Worm (Caenorhabditis elegans) whole organism, mixed stage, embryonic: ENCODE results near the gene prp-18.

ENCODE experiments used
- ceh-83 ChIP-seq: fragments of 200-800 bp; sonication (Bioruptor generic); optimal IDR thresholded peaks from 2 replicates; lab custom pipeline; 2018; ENCODE audit warnings: mild to moderate bottlenecking, missing genetic modification characterization, missing compliant biosample characterization
- ces-1 ChIP-seq: fragments of 150-350 bp; optimal IDR thresholded peaks from 2 replicates; lab custom pipeline; 2014; ENCODE audit warnings: missing biosample characterization, missing genetic modification reagents, missing genetic modification characterization
- drap-1 ChIP-seq: fragments of 200-800 bp; sonication (Bioruptor generic); optimal IDR thresholded peaks from 3 replicates; lab custom pipeline; 2018; ENCODE audit warnings: mild to moderate bottlenecking, missing genetic modification characterization, missing compliant biosample characterization
- elt-1 ChIP-seq: sonication (generic microtip); optimal IDR thresholded peaks from 2 replicates; lab custom pipeline; 2017; ENCODE audit warnings: missing genetic modification characterization, mild to moderate bottlenecking, missing compliant biosample characterization, antibody characterized with exemption, moderate library complexity, borderline replicate concordance; ENCODE audit not compliant: insufficient read depth
- elt-3 ChIP-seq: fragments of 150-350 bp; optimal IDR thresholded peaks from 2 replicates; lab custom pipeline; 2014; ENCODE audit warnings: missing biosample characterization, missing genetic modification characterization
- lin-13 ChIP-seq: fragments of 150-350 bp; optimal IDR thresholded peaks from 2 replicates; lab custom pipeline; 2014; ENCODE audit warnings: missing biosample characterization, missing genetic modification characterization
- mep-1 ChIP-seq: fragments of 150-350 bp; optimal IDR thresholded peaks from 2 replicates; lab custom pipeline; 2017; ENCODE audit warnings: missing biosample characterization, missing genetic modification reagents, missing genetic modification characterization, inconsistent platforms
- nhr-12 ChIP-seq: fragments of 150-350 bp; optimal IDR thresholded peaks from 2 replicates; lab custom pipeline; 2014; ENCODE audit warnings: missing biosample characterization, missing genetic modification characterization
- nhr-28 ChIP-seq: fragments of 150-350 bp; optimal IDR thresholded peaks from 2 replicates; lab custom pipeline; 2014; ENCODE audit warnings: missing biosample characterization, missing genetic modification characterization
- sptf-1 ChIP-seq: sonication (generic microtip); optimal IDR thresholded peaks from 2 replicates; lab custom pipeline; 2017; ENCODE audit warnings: mild to moderate bottlenecking, missing genetic modification characterization, moderate library complexity, missing compliant biosample characterization
- unc-62 ChIP-seq: fragments of 150-350 bp; optimal IDR thresholded peaks from 2 replicates; lab custom pipeline; 2014; ENCODE audit warnings: missing biosample characterization, missing genetic modification reagents, missing genetic modification characterization
- ztf-11 ChIP-seq: fragments of 150-350 bp; optimal IDR thresholded peaks from 2 replicates; lab custom pipeline; 2014; ENCODE audit warnings: missing biosample characterization, missing genetic modification characterization

DNA sequence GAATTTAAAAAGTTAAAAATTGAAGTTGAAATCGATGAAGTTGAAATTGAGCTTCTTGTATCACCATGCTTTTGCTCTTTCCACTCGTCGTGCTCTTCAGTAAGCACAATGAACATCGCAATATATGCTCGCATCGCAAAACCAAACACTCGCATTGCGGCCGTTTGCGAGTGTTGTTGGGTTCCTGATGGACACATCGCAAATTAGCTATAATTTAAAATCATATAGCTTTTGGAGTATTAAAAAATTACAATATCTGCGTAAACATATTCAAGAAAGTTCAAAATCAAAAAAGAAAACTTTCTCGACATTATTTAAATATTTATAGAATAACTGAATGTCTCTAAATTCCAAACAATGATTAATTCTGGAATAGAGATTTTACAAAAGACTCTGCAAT, 42.1 kb downstream of the prp-18 start, which contains the start of gene K07F5.17:
- no peak for TF ChIP-seq elt-3 (tag; lab: Kevin White, UChicago)
- TF ChIP-seq lin-13 (tag; lab: Kevin White, UChicago) = no peak
- no peak for TF ChIP-seq ztf-11 (tag; lab: Kevin White, UChicago)
- no peak for TF ChIP-seq drap-1
- TF ChIP-seq unc-62 = no peak
- TF ChIP-seq nhr-28 (tag; lab: Kevin White, UChicago) = no peak
- TF ChIP-seq ceh-83 (GFP tag; lab: Kevin White, UChicago) = no peak
- no peak for TF ChIP-seq ces-1 (GFP tag; lab: Kevin White, UChicago)
- TF ChIP-seq mep-1 (tag; lab: Kevin White, UChicago) = no peak
- TF ChIP-seq elt-1 (tag; lab: Kevin White, UChicago) = no peak
- TF ChIP-seq sptf-1 = no peak
- no peak for TF ChIP-seq nhr-12 (tag; lab: Kevin White, UChicago)
